Fruit fly (Drosophila melanogaster): ENCODE results near the gene borr.

DNA sequence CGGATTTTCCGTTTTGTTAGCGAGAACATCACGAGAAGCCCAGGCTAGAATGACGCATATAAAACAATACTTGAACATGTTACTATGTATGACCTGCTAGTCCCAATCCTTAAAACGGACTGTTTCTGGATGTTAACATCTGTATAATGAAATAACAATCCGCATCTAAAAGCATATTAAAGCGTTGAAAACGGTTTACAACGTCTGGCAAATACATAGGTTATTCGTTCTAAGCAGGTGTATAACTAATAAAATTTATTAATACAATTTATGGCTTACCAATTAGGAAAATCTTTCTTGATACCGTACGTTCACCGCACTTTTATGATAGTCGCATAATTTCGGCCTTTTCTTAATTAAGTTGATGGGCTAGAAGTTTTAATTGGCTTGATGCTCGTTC lies 1.8 kb upstream of the borr start, which contains the start of gene lectin-30A:
- TF ChIP-seq CG9948 (tag; optimal IDR thresholded peaks at IDR 0.05) (no peak), CG14655 (GFP tag; optimal IDR thresholded peaks at IDR 0.05) (no peak), CG15710 (tag; optimal IDR thresholded peaks at IDR 0.05) (no peak), gl (tag; optimal IDR thresholded peaks at IDR 0.05) (no peak), EcR (GFP tag; optimal IDR thresholded peaks at IDR 0.05) (no peak), rn (GFP tag; IDR thresholded peaks at IDR 0.05) (no peak), Ets98B (GFP tag; IDR thresholded peaks at IDR 0.05) (no peak), fd96Ca (GFP tag; IDR thresholded peaks at IDR 0.05) (no peak), Snoo (tag; optimal IDR thresholded peaks at IDR 0.05) (no peak), CG34367 (tag; optimal IDR thresholded peaks at IDR 0.05) (no peak), CG32121 (GFP tag; IDR thresholded peaks at IDR 0.05) (no peak)

Data from whole organism, pupa.